Worm (Caenorhabditis elegans) whole organism, L3 larva: ENCODE results near the gene snf-6.

Experiments used
- R02D3.7 ChIP-seq: fragments of 150-350 bp; optimal IDR thresholded peaks from 2 replicates; lab custom pipeline; 2014; ENCODE audit warnings: missing biosample characterization, missing genetic modification characterization
- aly-2 ChIP-seq: fragments of 150-350 bp; optimal IDR thresholded peaks from 2 replicates; lab custom pipeline; 2014; ENCODE audit warnings: missing biosample characterization, missing genetic modification characterization
- ama-1 ChIP-seq: fragments of 150-350 bp; optimal IDR thresholded peaks from 2 replicates; lab custom pipeline; 2018
- ceh-82 ChIP-seq: fragments of 150-350 bp; optimal IDR thresholded peaks from 2 replicates; lab custom pipeline; 2014; ENCODE audit warnings: missing biosample characterization, missing genetic modification characterization
- ceh-9 ChIP-seq: sonication (generic microtip); optimal IDR thresholded peaks from 2 replicates; lab custom pipeline; 2018; ENCODE audit warnings: missing biosample characterization, missing genetic modification characterization
- daf-12 ChIP-seq: fragments of 150-350 bp; optimal IDR thresholded peaks from 2 replicates; lab custom pipeline; 2014; ENCODE audit warnings: missing biosample characterization, missing genetic modification reagents, missing genetic modification characterization
- egl-5 ChIP-seq: fragments of 150-350 bp; optimal IDR thresholded peaks from 2 replicates; lab custom pipeline; 2017; ENCODE audit warnings: missing biosample characterization, missing genetic modification reagents, missing genetic modification characterization, inconsistent platforms
- elt-2 ChIP-seq: sonication (generic microtip); optimal IDR thresholded peaks from 2 replicates; lab custom pipeline; 2016; ENCODE audit warnings: missing genetic modification reagents, mild to moderate bottlenecking, missing genetic modification characterization, missing compliant biosample characterization
- elt-3 ChIP-seq, 3 experiments: fragments of 150-350 bp in 1 of 3; sonication (generic microtip) in 2 of 3; optimal IDR thresholded peaks; 2 replicates in 2 of 3; 4 replicates in 1 of 3; lab custom pipeline; 2014 to 2017; ENCODE audit warnings: missing biosample characterization in 3 of 3, missing genetic modification characterization in 3 of 3
- eor-1 ChIP-seq, 2 experiments: fragments of 150-350 bp; optimal IDR thresholded peaks; 2 replicates each; lab custom pipeline; 2014 to 2018; ENCODE audit warnings: missing biosample characterization in 2 of 2, missing genetic modification characterization in 2 of 2
- fkh-10 ChIP-seq: sonication (generic microtip); optimal IDR thresholded peaks from 2 replicates; lab custom pipeline; 2017; ENCODE audit warnings: missing biosample characterization, missing genetic modification reagents, missing genetic modification characterization
- fos-1 ChIP-seq: fragments of 150-350 bp; optimal IDR thresholded peaks from 2 replicates; lab custom pipeline; 2014; ENCODE audit warnings: missing biosample characterization, missing genetic modification characterization
- hmg-11 ChIP-seq: sonication (generic microtip); optimal IDR thresholded peaks from 2 replicates; lab custom pipeline; 2016; ENCODE audit warnings: missing genetic modification characterization, missing compliant biosample characterization
- jun-1 ChIP-seq: fragments of 150-350 bp; optimal IDR thresholded peaks from 2 replicates; lab custom pipeline; 2014; ENCODE audit warnings: missing biosample characterization, missing genetic modification reagents, missing genetic modification characterization
- lin-15B ChIP-seq: fragments of 150-350 bp; optimal IDR thresholded peaks from 2 replicates; lab custom pipeline; 2014; ENCODE audit warnings: missing biosample characterization, missing genetic modification characterization
- lsy-12 ChIP-seq: sonication (generic microtip); optimal IDR thresholded peaks from 2 replicates; lab custom pipeline; 2016; ENCODE audit warnings: mild to moderate bottlenecking, missing genetic modification characterization, missing compliant biosample characterization
- mdl-1 ChIP-seq: fragments of 150-350 bp; optimal IDR thresholded peaks from 2 replicates; lab custom pipeline; 2014; ENCODE audit warnings: missing biosample characterization, missing genetic modification characterization
- nfya-1 ChIP-seq: sonication (generic microtip); optimal IDR thresholded peaks from 2 replicates; lab custom pipeline; 2017; ENCODE audit warnings: missing genetic modification characterization, mild to moderate bottlenecking, missing compliant biosample characterization, antibody characterized with exemption, moderate library complexity; ENCODE audit not compliant: insufficient read depth
- nhr-11 ChIP-seq: fragments of 150-350 bp; optimal IDR thresholded peaks from 2 replicates; lab custom pipeline; 2014; ENCODE audit warnings: missing biosample characterization, missing genetic modification characterization
- nhr-12 ChIP-seq: fragments of 150-350 bp; optimal IDR thresholded peaks from 2 replicates; lab custom pipeline; 2014; ENCODE audit warnings: missing biosample characterization, missing genetic modification characterization
- nhr-23 ChIP-seq: fragments of 150-350 bp; optimal IDR thresholded peaks from 2 replicates; lab custom pipeline; 2014; ENCODE audit warnings: missing biosample characterization, missing genetic modification reagents, missing genetic modification characterization
- nhr-25 ChIP-seq: sonication (generic microtip); optimal IDR thresholded peaks from 2 replicates; lab custom pipeline; 2017; ENCODE audit warnings: missing biosample characterization, missing genetic modification characterization
- nhr-43 ChIP-seq: sonication (generic microtip); optimal IDR thresholded peaks from 2 replicates; lab custom pipeline; 2016; ENCODE audit warnings: mild to moderate bottlenecking, missing genetic modification characterization, missing compliant biosample characterization; ENCODE audit not compliant: poor library complexity, severe bottlenecking
- nhr-67 ChIP-seq: fragments of 150-350 bp; optimal IDR thresholded peaks from 2 replicates; lab custom pipeline; 2014; ENCODE audit warnings: missing biosample characterization, missing genetic modification characterization
- nhr-76 ChIP-seq: fragments of 150-350 bp; sonication (generic microtip); optimal IDR thresholded peaks from 5 replicates; lab custom pipeline; 2014; ENCODE audit warnings: missing biosample characterization, missing genetic modification characterization
- pha-4 ChIP-seq: fragments of 150-350 bp; optimal IDR thresholded peaks from 2 replicates; lab custom pipeline; 2014; ENCODE audit warnings: missing biosample characterization, missing genetic modification reagents, missing genetic modification characterization
- skn-1 ChIP-seq: fragments of 150-350 bp; optimal IDR thresholded peaks from 2 replicates; lab custom pipeline; 2014; ENCODE audit warnings: missing biosample characterization, missing genetic modification characterization
- snpc-4 ChIP-seq: fragments of 150-350 bp; optimal IDR thresholded peaks from 2 replicates; lab custom pipeline; 2014; ENCODE audit warnings: missing biosample characterization, missing genetic modification characterization
- unc-39 ChIP-seq: sonication (generic microtip); optimal IDR thresholded peaks from 4 replicates; lab custom pipeline; 2017; ENCODE audit warnings: missing biosample characterization, missing genetic modification characterization
- zag-1 ChIP-seq: fragments of 150-350 bp; optimal IDR thresholded peaks from 2 replicates; lab custom pipeline; 2014; ENCODE audit warnings: missing biosample characterization, missing genetic modification characterization
- ztf-11 ChIP-seq: fragments of 150-350 bp; optimal IDR thresholded peaks from 2 replicates; lab custom pipeline; 2014; ENCODE audit warnings: missing biosample characterization, missing genetic modification characterization
- ztf-4 ChIP-seq: fragments of 150-350 bp; optimal IDR thresholded peaks from 2 replicates; lab custom pipeline; 2014; ENCODE audit warnings: missing biosample characterization, missing genetic modification characterization

snf-6 gene

DNA sequence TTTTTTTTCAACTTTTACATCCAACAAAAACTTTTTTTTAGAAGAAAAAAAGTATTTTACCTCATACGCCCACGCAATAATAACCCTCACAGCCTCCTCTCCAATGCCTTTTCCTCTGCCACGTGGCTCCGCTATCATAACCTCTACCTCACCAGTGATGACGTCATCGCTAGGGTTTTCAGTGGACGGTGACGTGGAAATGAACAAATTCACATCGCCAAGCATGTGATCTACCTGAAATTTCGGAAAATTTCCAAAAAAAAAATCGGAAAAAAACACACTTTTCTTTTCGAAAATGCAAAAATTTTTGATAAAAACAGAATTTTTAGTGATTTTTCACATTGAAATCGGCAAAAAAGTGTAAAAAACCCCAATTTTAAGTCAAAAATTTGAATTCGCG lies 6.7 kb upstream of the snf-6 start:
- no peak for TF ChIP-seq nhr-76 (tag; lab: Kevin White, UChicago)
- TF ChIP-seq egl-5 (tag; lab: Kevin White, UChicago): no peak
- no peak for TF ChIP-seq elt-3 (tag; optimal IDR thresholded peaks at IDR 0.05; lab: Kevin White, UChicago)
- no peak for TF ChIP-seq zag-1 (tag; lab: Kevin White, UChicago)
- TF ChIP-seq, all 47 proteins: peak for 0

DNA sequence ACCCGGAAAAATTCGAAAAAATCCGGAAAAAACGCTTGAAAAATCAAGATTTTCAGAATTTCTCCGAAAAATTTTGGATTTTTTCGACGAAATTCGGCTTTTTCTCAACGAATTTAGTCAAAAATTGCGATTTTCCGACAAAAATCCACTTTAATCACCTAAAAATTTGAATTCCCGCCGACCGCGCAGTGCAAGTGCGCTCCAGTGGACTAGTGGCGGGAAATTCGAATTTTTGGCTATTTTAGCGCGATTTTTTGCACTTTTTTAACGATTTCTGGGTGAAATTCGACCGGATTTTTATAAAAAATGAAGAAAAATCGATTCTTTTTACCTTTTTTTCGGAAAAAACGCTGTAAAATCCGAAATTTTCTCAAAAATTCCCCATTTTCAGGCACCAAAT lies 1.8 kb upstream of the snf-6 start:
- TF ChIP-seq lin-15B (tag; lab: Kevin White, UChicago) (peak; percentile 7), R02D3.7 (tag; lab: Kevin White, UChicago) (no peak), nhr-11 (tag; lab: Kevin White, UChicago) (no peak)

DNA sequence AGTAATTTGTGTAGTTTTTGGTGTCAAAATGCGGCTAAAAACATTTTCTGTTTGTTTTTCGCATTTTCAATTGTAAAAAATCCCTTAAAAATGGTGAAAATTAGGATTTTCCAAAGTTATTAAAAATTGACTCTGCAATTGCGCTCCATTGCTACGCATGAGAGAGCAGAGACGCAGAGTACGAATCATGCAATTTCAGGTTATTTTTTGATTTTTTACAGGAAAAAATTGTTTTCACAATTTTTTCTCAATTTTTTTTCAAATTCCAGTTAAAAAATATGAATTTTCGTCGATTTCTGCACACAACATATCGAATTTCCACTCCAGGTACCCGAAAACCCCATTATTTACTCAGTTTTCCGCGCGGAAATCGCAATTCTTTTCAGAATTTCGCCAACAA lies 988 bp upstream of the snf-6 start, which contains the start of gene mtg-1:
Gene mtg-1, plus strand, starts transcription at position 160 of the 400 bp plus-strand sequence.
- peak; percentile 34 for TF ChIP-seq nhr-23
- TF ChIP-seq nfya-1 (tag; lab: Kevin White, UChicago): peak; percentile 24
- peak; percentile 63 for TF ChIP-seq lin-15B (tag; lab: Kevin White, UChicago)
- TF ChIP-seq nhr-12 (tag; lab: Kevin White, UChicago): no peak
- TF ChIP-seq pha-4 (tag; lab: Kevin White, UChicago): peak; percentile 70
- TF ChIP-seq ceh-82 (tag; lab: Kevin White, UChicago): no peak
- TF ChIP-seq nhr-76 (tag; lab: Kevin White, UChicago): no peak
- no peak for TF ChIP-seq mdl-1
- TF ChIP-seq snpc-4: no peak
- TF ChIP-seq, all 47 proteins: peak for 4

DNA sequence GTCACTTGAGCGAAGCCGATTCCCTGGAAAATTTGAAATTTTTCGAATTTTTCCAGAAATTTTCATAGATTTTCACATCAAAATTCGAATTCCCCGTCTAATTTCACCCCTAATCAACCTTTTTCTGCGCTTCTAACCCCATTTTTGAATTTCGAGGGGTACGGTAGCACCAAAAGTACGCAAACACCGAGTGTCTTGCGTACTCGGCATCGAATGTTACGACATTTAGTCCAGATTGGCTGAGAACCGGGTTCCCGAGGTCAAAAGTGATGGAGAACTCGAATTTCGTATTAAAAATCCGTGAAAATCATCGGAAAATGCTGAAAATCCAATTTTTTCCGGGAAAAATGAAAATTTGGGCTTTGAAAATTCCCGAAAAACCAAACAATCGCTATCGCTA lies 4.2 kb downstream of the snf-6 start:
- no peak for TF ChIP-seq ama-1 (lab: Kevin White, UChicago)
- no peak for TF ChIP-seq fos-1 (tag; lab: Kevin White, UChicago)

ce11 chrIII:1519906-1520305 lies 12.7 kb downstream of the snf-6 start:
- TF ChIP-seq elt-2 (peak; percentile 2), nhr-67 (tag; lab: Kevin White, UChicago) (no peak)

DNA sequence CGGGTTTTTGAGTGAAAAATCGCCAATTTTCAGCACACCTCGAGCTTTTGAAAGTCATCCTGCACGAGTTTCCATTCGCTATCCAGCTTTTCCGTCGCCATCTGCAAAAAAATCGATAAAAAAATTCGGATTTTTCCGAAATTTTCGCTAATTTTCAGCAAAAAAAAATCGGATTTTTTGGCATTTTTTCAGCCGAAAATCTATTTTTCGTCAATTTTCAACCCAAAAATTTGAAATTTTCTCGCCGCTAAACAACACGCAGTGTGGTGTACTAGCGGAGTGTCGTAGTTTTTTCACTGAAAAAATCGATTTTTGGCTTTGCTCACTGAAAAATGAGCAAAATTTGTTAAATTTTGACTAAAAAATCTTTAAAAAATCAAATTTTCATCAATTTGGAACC lies 14.7 kb downstream of the snf-6 start, which contains the start of gene tmem-120:
Gene tmem-120, minus strand, starts transcription at position 101 of the 400 bp plus-strand sequence.
- TF ChIP-seq ceh-82 (tag; lab: Kevin White, UChicago) (no peak), nhr-25 (no peak), jun-1 (tag; lab: Kevin White, UChicago) (no peak), nhr-43 (tag; lab: Kevin White, UChicago) (no peak), ama-1 (lab: Kevin White, UChicago) (no peak), nhr-11 (tag; lab: Kevin White, UChicago) (no peak)

DNA sequence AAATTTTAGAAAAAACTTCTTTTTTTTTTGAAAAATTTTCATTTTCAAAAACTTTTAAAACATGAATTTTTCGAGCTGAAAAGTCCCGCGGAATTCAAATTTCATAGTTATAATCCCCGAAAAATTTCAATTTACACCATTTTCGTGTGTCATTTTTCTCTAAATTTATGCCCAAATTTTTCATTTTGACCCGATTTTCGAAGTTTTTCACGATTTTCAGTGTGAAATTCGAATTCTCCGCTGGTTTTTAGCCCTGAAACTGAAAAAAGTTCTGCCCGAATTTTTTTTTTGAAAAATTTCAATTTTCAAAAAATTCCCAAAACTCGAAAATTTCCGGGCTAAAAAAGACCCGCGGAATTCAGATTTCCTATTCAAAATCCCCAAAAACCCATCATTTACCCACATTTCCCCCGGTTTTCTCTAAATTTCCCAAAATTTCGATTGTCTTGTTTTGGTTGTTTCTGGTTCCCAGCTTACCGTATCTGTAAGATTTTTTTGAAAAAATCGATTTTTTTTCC lies 23.8 kb downstream of the snf-6 start:
- TF ChIP-seq nhr-43 (tag; lab: Kevin White, UChicago): peak; percentile 7
- TF ChIP-seq ceh-82 (tag; lab: Kevin White, UChicago): no peak
- TF ChIP-seq ceh-9 (tag; lab: Kevin White, UChicago): no peak
- TF ChIP-seq mdl-1: no peak

- TF ChIP-seq elt-3 (tag; optimal IDR thresholded peaks at IDR 0.05; lab: Kevin White, UChicago) (no peak), ztf-4 (tag; lab: Kevin White, UChicago) (no peak), fkh-10 (no peak), egl-5 (tag; lab: Kevin White, UChicago) (no peak)
Measured at ce11 chrIII:1508244-1508643, 24.4 kb downstream of the snf-6 start.

DNA sequence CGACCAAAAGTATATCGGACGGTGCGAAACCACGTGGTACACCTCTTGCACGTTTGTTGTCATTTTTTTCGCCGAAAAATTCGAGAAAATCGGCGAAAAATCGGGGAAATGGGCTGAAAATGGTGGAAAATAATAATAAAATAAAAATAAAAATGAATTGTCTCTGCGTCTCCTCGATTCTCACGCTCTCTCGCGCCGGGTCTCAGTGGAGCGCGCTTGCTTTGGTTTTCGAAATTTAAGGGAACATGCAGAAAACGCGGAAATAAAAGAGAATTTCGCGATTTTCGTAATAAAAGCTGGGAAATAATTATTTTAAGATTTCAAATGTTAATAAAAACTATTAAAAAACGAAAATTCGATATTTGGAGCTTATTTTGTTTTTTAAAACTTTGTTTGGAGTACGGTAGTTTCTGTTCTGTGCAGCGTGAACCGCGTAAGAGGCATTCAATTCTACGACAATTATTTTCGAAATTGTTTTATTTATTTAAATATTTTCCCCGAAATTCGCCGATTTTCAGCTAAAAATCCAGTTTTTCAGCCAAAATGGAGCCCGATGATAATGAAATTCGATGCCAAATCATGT lies 36.7 kb downstream of the snf-6 start, which contains the start of the genes ave-1 and M01G5.1:
Gene ave-1, minus strand, starts transcription at position 113 of the 583 bp plus-strand sequence.
Gene M01G5.1, plus strand, starts transcription at position 539 of the 583 bp plus-strand sequence.
- TF ChIP-seq unc-39 (tag; lab: Kevin White, UChicago) (no peak), nhr-11 (tag; lab: Kevin White, UChicago) (no peak), ama-1 (lab: Kevin White, UChicago) (no peak), eor-1 (tag; optimal IDR thresholded peaks at IDR 0.05; lab: Kevin White, UChicago) (no peak), ceh-9 (tag; lab: Kevin White, UChicago) (no peak), pha-4 (tag; lab: Kevin White, UChicago) (peak; percentile 56), fkh-10 (no peak), skn-1 (no peak), nhr-25 (no peak), ztf-11 (tag; lab: Kevin White, UChicago) (no peak), R02D3.7 (tag; lab: Kevin White, UChicago) (no peak), zag-1 (tag; lab: Kevin White, UChicago) (no peak), daf-12 (tag; lab: Kevin White, UChicago) (no peak), jun-1 (tag; lab: Kevin White, UChicago) (no peak), nfya-1 (tag; lab: Kevin White, UChicago) (peak; percentile 49), nhr-43 (tag; lab: Kevin White, UChicago) (no peak), hmg-11 (tag; lab: Kevin White, UChicago) (peak; percentile 69), lin-15B (tag; lab: Kevin White, UChicago) (peak; percentile 75), lsy-12 (tag; lab: Kevin White, UChicago) (no peak), aly-2 (no peak), elt-3 (tag; optimal IDR thresholded peaks at IDR 0.05; lab: Kevin White, UChicago) (no peak)
